Fruit fly (Drosophila melanogaster) Kc167 (cell line): ENCODE results near the gene pll.

ENCODE experiments used
- Myc ChIP-seq: fragments of >200 bp; optimal IDR thresholded peaks from 2 replicates; lab custom pipeline; 2017; ENCODE audit warnings: missing external identifiers
- Sin3A ChIP-seq: fragments of >200 bp; optimal IDR thresholded peaks from 2 replicates; lab custom pipeline; 2018; ENCODE audit warnings: missing external identifiers
- h ChIP-seq: fragments of >200 bp; optimal IDR thresholded peaks from 3 replicates; lab custom pipeline; 2018; ENCODE audit warnings: missing external identifiers
- insv ChIP-seq: fragments of >200 bp; optimal IDR thresholded peaks from 3 replicates; lab custom pipeline; 2018; ENCODE audit warnings: missing external identifiers
- psq ChIP-seq: fragments of >200 bp; optimal IDR thresholded peaks from 2 replicates; lab custom pipeline; 2017; ENCODE audit warnings: missing external identifiers
- ttk ChIP-seq: sonication (Bioruptor generic); optimal IDR thresholded peaks from 2 replicates; lab custom pipeline; 2017; ENCODE audit warnings: missing external identifiers

pll gene

dm6 chr3R:27253136-27253920 is at the start of gene pll:
TSS of gene pll (minus strand) at chr3R:27253182.
- TF ChIP-seq Myc (lab: Kevin White, UChicago) (no peak), insv (no peak), h (lab: Kevin White, UChicago) (no peak), ttk (no peak), psq (lab: Kevin White, UChicago) (no peak)

dm6 chr3R:27294113-27294512 is 41.1 kb upstream of the pll start:
- no peak for TF ChIP-seq psq (lab: Kevin White, UChicago)
- no peak for TF ChIP-seq insv
- TF ChIP-seq h (lab: Kevin White, UChicago): no peak

- TF ChIP-seq Sin3A (lab: Kevin White, UChicago) (no peak), insv (no peak), ttk (no peak), psq (lab: Kevin White, UChicago) (no peak), h (lab: Kevin White, UChicago) (no peak), Myc (lab: Kevin White, UChicago) (no peak)
These were observed 40.1 kb upstream of the pll start for dm6 chr3R:27293065-27293464.

DNA sequence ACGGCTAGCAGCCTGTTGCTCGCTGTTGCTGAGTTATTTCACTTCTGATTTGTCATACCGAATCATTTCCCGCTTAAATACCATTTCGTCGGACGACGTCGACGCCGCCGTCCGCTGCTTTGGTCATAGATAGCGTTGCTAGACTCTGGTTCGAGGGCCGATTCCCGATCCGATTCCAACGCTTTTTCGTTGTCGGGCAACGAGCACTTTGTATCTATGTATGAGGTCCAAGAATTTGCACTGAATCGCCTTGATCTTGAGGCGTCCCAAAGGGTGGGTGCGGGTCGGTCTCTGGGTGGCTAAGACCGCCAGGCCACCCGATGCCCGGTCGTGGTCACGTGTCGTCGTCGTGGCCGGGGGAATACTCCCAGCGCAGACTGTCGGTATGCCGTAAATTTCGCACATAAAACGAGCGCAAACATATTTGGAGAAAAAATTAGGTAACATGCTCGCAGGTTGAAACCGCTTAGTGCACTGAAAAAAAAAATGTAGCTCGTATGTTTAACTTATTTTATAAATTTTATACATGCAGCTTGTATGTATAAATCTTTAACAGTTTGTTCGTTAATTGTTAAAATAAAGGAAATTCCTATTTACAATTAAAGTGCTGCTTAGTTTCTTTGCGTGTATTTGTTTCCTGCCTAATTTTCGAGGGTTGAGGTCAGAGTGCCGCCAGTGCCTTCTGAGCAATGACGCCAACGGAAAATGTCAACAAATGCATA is 39.3 kb upstream of the pll start, which contains the start of gene CG3348:
Gene CG3348, minus strand, starts transcription at position 51 of the 722 bp plus-strand sequence.
- no peak for TF ChIP-seq Myc (lab: Kevin White, UChicago)
- no peak for TF ChIP-seq ttk
- no peak for TF ChIP-seq insv
- no peak for TF ChIP-seq h (lab: Kevin White, UChicago)
- TF ChIP-seq psq (lab: Kevin White, UChicago): no peak
- no peak for TF ChIP-seq Sin3A (lab: Kevin White, UChicago)

dm6 chr3R:27289638-27290037 is 36.7 kb upstream of the pll start:
- no peak for TF ChIP-seq Myc (lab: Kevin White, UChicago)
- TF ChIP-seq Sin3A (lab: Kevin White, UChicago): no peak

DNA sequence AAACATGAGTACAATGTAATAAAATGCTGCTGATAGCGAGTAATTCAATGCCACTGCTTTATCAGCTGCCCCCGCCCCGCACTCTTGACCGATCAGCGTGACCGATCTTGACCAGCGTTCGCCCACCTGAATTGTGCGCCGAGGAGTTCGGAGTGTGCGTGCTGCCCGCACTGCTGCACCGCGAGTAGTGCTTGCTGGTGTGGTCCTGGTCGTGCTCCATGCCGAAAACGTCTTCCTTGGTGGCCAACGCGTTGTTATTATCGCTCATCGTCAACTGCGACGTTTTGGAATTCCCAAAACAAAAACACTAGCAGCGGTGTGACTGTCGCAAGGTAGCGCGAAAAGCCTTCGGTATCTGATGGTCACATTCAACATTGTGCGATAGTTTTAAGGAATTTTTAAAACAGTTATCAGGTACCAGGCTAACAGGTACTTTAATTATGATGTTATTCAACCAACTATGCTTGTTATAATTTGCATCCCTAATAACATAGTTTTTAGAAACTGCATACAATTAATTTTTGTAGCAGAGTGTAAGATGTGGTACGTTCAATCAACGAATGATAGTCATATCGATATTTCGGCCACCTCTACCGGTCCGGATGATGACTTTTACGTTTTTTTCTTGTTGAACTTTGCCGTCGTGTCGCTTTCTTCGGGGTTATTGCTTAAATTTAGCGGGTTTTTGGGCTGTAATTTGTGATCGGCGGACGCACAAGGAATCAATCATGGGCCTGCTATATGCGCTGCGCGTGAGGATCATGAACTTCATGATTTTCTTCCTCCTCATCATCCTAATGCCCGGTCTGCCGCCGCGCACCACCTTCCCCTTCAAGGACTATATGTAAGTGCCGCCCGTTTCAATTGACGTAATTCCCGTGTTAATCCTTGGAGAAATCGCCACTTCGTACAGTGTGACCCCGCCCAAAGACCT is 35.5 kb upstream of the pll start, which contains the start of the genes bigmax and Hmu:
Gene bigmax, minus strand, starts transcription at position 325 of the 934 bp plus-strand sequence.
Gene Hmu, plus strand, starts transcription at position 568 of the 934 bp plus-strand sequence.
- TF ChIP-seq Sin3A (lab: Kevin White, UChicago) (peak; percentile 38), Myc (lab: Kevin White, UChicago) (no peak), insv (no peak)

DNA sequence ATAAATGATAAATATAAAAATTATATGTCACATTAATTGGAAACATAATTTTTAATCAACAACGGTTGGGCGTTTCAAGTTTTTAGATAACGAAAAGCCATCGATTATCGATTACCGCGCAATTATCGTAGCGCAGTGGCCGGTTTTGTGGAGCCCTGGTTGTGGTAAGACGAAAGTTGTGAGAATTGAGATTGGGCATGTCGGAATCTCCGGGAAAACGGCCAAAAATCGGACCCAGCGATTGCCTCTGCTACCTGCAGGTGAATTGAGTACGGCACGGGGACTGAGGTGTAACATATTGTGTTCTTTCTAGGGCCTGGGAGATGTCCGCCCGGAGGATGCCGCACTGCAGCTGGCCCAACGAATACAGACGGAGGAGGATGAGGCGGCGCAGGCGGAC is 30.7 kb upstream of the pll start, which contains the start of gene CG3368:
Gene CG3368, plus strand, starts transcription at position 136 of the 400 bp plus-strand sequence.
- no peak for TF ChIP-seq Sin3A (lab: Kevin White, UChicago)
- no peak for TF ChIP-seq h (lab: Kevin White, UChicago)
- no peak for TF ChIP-seq insv
- TF ChIP-seq Myc (lab: Kevin White, UChicago): no peak
- TF ChIP-seq ttk: no peak
- TF ChIP-seq psq (lab: Kevin White, UChicago): no peak

- TF ChIP-seq ttk (no peak), Myc (lab: Kevin White, UChicago) (no peak), insv (no peak), h (lab: Kevin White, UChicago) (no peak), psq (lab: Kevin White, UChicago) (no peak), Sin3A (lab: Kevin White, UChicago) (no peak)
These were observed 29.3 kb upstream of the pll start, which contains the start of gene mrt for dm6 chr3R:27282286-27282685. TSS of gene mrt (minus strand) at chr3R:27282661.

DNA sequence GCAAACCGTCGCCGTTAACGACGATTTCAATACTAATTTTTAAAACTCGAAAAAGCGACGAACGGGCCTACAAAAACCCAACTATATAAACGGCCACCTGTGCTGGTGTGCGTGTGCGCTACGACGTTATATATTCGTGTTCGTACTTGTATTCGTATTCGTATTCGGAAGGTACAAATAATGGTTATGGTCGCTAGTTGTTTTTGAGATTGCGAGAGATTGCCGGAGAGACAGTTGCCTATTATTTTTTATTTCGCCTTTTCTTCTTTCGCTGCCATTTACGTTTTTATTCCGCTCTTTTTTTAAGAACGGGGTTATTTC is 28.8 kb upstream of the pll start:
- no peak for TF ChIP-seq Sin3A (lab: Kevin White, UChicago)

DNA sequence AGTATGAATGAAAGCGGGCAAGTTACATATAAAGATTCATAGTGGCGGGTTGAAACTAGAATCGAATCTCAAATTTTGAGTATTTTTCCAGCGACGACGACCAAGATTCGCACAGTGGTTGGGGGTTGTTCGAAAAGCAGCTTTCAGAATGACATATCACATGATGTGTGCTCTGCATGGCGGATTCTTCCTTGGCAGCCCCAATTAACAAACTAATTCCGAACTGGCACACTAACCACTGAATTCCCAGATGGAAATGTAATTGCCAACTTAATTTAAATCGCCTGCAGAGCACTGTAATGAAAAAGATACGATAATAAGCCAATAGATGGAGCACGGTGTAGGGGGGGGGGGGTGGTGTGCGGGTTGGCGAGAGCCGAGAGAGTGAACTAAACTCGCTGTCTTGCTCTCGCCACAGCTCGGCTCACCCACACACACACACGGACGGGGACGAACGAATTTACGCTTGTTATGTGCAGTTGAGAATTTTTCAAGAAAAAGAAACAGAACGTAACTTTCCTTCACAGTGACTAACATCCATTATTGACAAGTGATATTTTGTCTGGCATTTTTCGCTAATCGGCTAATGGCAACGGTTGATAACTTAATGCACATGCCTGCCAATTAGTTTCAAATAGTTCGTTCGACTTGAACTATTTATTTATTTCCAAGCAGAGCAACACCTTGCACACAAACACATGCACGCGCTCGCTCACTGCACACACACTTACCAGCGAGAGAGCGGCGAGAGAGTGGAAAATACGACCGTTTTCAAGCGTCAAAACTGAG is 28.2 kb upstream of the pll start:
- TF ChIP-seq Myc (lab: Kevin White, UChicago) (no peak), psq (lab: Kevin White, UChicago) (no peak), insv (no peak), h (lab: Kevin White, UChicago) (no peak), Sin3A (lab: Kevin White, UChicago) (no peak), ttk (no peak)

DNA sequence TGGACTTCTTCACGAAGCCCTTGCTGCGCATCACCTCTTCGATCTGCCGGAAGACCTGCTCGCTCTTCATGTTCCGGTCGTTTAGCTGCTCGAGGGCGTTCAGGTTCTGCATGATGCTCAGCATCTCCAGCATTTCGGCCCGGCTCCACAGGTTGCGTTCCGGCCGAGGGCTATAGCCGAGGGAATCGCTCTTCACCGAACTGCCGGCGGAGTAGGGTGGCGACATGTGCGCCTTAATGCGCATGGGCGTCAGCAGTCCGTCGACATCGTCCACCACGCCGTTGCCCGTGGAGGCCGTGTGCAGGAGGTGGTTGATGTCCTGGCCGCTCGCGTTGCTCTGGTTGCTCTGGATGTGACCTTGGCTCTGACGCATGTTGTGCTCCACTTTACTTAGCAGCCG is 26.5 kb upstream of the pll start:
- TF ChIP-seq ttk (peak; percentile 97), Sin3A (lab: Kevin White, UChicago) (no peak)
